Fruit fly (Drosophila melanogaster): ENCODE results near the gene ScsbetaA.
A peak's percentile ranks its signal among the peaks of the same experiment; 100 is the strongest.

Gene ScsbetaA

DNA sequence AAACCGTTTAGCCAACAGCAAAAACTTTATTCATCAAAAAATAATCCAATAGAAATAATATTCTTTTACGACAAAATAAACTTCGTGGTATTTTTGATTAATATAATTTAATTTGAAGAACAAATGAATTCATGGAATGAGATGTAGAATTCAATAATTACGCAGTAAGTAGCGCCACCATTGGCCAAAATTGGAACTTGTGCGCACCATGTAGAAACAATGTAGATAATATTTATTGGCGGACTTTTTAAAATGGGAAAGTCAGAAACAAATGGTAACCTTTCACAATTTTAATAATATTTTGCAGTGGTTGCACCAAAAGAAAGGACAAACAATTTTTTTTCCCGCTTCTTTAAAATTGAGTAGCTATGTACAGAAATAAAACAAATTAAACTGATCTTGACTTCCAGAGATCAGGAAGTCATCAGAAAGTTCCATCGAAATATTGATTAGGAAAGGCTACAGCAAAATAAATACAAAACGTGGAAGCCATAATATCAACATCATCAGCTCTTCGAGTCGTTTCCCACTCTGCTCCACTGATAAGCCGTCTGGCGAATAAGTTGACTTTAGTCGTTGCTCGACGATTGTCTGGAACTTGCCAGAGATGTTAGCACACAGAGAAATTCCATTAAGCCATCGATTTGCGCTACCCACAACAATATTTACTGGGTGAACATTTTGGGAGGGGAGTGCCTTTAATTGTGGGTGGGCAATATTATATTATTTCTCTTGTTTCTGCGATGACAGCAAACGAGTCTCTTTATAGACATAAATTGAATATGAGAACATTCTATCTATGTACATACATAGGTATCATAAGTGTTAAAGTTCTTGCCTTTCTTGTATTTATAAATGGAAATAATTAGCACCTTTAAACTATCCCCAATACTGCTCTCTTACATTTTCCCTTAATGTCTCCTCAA, 41.6 kb downstream of the ScsbetaA start (continued):
- TF ChIP-seq gfzf (GFP tag; optimal IDR thresholded peaks at IDR 0.05), result no peak
- TF ChIP-seq pros (GFP tag; optimal IDR thresholded peaks at IDR 0.05), result no peak
- TF ChIP-seq CG10321 (GFP tag; IDR thresholded peaks at IDR 0.05), result no peak
- TF ChIP-seq CG13624 (GFP tag; optimal IDR thresholded peaks at IDR 0.05), result peak; percentile 81
- TF ChIP-seq CG1603 (tag; optimal IDR thresholded peaks at IDR 0.05), result peak; percentile 32
- TF ChIP-seq MESR4 (GFP tag; optimal IDR thresholded peaks at IDR 0.05), result no peak
- no peak for TF ChIP-seq CG3838 (GFP tag; optimal IDR thresholded peaks at IDR 0.05)
- TF ChIP-seq CG6272 (GFP tag; IDR thresholded peaks at IDR 0.05), result no peak
- TF ChIP-seq Doc2 (GFP tag; IDR thresholded peaks at IDR 0.05), result no peak
- TF ChIP-seq CG10267 (tag; optimal IDR thresholded peaks at IDR 0.05), result peak; percentile 17
- TF ChIP-seq tna (GFP tag; IDR thresholded peaks at IDR 0.05; ENCODE audit: partially characterized antibody), result peak; percentile 18; the same call in 1 of the 2 replicates
- TF ChIP-seq da (GFP tag; optimal IDR thresholded peaks at IDR 0.05), result no peak
- TF ChIP-seq pzg (GFP tag; optimal IDR thresholded peaks at IDR 0.05), result peak; percentile 14
- TF ChIP-seq Pdp1 (GFP tag; optimal IDR thresholded peaks at IDR 0.05), result peak in 1 of 2 experiments; percentile 41
- TF ChIP-seq knrl (GFP tag; IDR thresholded peaks at IDR 0.05; ENCODE audit: partially characterized antibody), result peak; percentile 63; the same call in 2 of the 3 replicates
- TF ChIP-seq otp (GFP tag; IDR thresholded peaks at IDR 0.05), result no peak
- TF ChIP-seq psq (GFP tag; optimal IDR thresholded peaks at IDR 0.05), result no peak
- no peak for TF ChIP-seq peb (GFP tag; IDR thresholded peaks at IDR 0.05)
- peak; percentile 2 for TF ChIP-seq CG13287 (GFP tag; IDR thresholded peaks at IDR 0.05; ENCODE audit: partially characterized antibody)
- TF ChIP-seq CG15269 (tag; optimal IDR thresholded peaks at IDR 0.05), result peak; percentile 28
- no peak for TF ChIP-seq zf30C (GFP tag; optimal IDR thresholded peaks at IDR 0.05)
- no peak for TF ChIP-seq NC2α (GFP tag; optimal IDR thresholded peaks at IDR 0.05)
- TF ChIP-seq nmo (GFP tag; optimal IDR thresholded peaks at IDR 0.05), result peak; percentile 35
- TF ChIP-seq caup (GFP tag; optimal IDR thresholded peaks at IDR 0.05; ENCODE audit: severe bottlenecking), result no peak
- TF ChIP-seq CG43689 (GFP tag; IDR thresholded peaks at IDR 0.05), result no peak
- peak; percentile 24 for TF ChIP-seq NfI (GFP tag; optimal IDR thresholded peaks at IDR 0.05)
- TF ChIP-seq E2f1 (GFP tag; IDR thresholded peaks at IDR 0.05), result no peak
- 0 out of 3 replicates have a peak, but pooled peaks have one; percentile 12 for TF ChIP-seq B-H1 (GFP tag; IDR thresholded peaks at IDR 0.05)
- TF ChIP-seq CG9215 (GFP tag; IDR thresholded peaks at IDR 0.05), result no peak
- TF ChIP-seq insv (GFP tag; optimal IDR thresholded peaks at IDR 0.05), result peak in 1 of 2 experiments; percentile 3
- TF ChIP-seq lov (optimal IDR thresholded peaks at IDR 0.05), result no peak
- TF ChIP-seq lov (GFP tag; IDR thresholded peaks at IDR 0.05), result 0 out of 3 replicates have a peak, but pooled peaks have one; percentile 4
- TF ChIP-seq gsb-n (tag; optimal IDR thresholded peaks at IDR 0.05), result no peak
- TF ChIP-seq Ravus (GFP tag; IDR thresholded peaks at IDR 0.05), result no peak
- TF ChIP-seq sens (GFP tag), result peak; percentile 53
- peak in 1 of 2 experiments; percentile 10 for TF ChIP-seq Hr51 (GFP tag; optimal IDR thresholded peaks at IDR 0.05)
- no peak for TF ChIP-seq sna (GFP tag; IDR thresholded peaks at IDR 0.05; ENCODE audit: partially characterized antibody)
- peak; percentile 28; the same call in 1 of the 3 replicates for TF ChIP-seq tgo (GFP tag; IDR thresholded peaks at IDR 0.05)
- TF ChIP-seq CG1647 (GFP tag; optimal IDR thresholded peaks at IDR 0.05), result no peak
- no peak for TF ChIP-seq CG11695 (GFP tag; IDR thresholded peaks at IDR 0.05)
- no peak for TF ChIP-seq Jarid2 (GFP tag; optimal IDR thresholded peaks at IDR 0.05)
- TF ChIP-seq CG18619 (GFP tag; optimal IDR thresholded peaks at IDR 0.05), result no peak
- peak; percentile 24; the same call in 1 of the 2 replicates for TF ChIP-seq hbn (GFP tag; IDR thresholded peaks at IDR 0.05; ENCODE audit: partially characterized antibody)
- TF ChIP-seq vnd (GFP tag; IDR thresholded peaks at IDR 0.05; ENCODE audit: partially characterized antibody), result no peak
- TF ChIP-seq Atf-2 (GFP tag; optimal IDR thresholded peaks at IDR 0.05), result peak; percentile 14
- no peak for TF ChIP-seq Mes4 (GFP tag; optimal IDR thresholded peaks at IDR 0.05)
- no peak for TF ChIP-seq Doc3 (GFP tag; IDR thresholded peaks at IDR 0.05; ENCODE audit: partially characterized antibody)
